Fruit fly (Drosophila melanogaster) whole organism, adult: ENCODE measurements around the gene CG46458.

Experiments used
- CG11617 ChIP-seq: fragments of 200-800 bp; sonication (Bioruptor generic); optimal IDR thresholded peaks from 2 replicates; lab custom pipeline; 2017; ENCODE audit warnings: mild to moderate bottlenecking, missing biosample characterization, missing genetic modification reagents, missing genetic modification characterization
- CG12768 ChIP-seq: fragments of 200-800 bp; sonication (Bioruptor generic); optimal IDR thresholded peaks from 2 replicates; lab custom pipeline; 2017; ENCODE audit warnings: missing biosample characterization, missing genetic modification characterization, mild to moderate bottlenecking, moderate library complexity, missing genetic modification reagents
- CG14711 ChIP-seq: fragments of 200-800 bp; sonication (Bioruptor generic); optimal IDR thresholded peaks from 2 replicates; lab custom pipeline; 2018; ENCODE audit warnings: missing biosample characterization, mild to moderate bottlenecking, missing genetic modification characterization, moderate library complexity
- CG1620 ChIP-seq: fragments of 200-800 bp; sonication (Bioruptor generic); optimal IDR thresholded peaks from 2 replicates; lab custom pipeline; 2016; ENCODE audit warnings: missing biosample characterization, missing genetic modification characterization
- CG33017 ChIP-seq: fragments of 200-800 bp; sonication (Bioruptor generic); optimal IDR thresholded peaks from 2 replicates; lab custom pipeline; 2018; ENCODE audit warnings: missing biosample characterization, mild to moderate bottlenecking, missing genetic modification characterization, moderate library complexity
- CG5204 ChIP-seq: fragments of 200-800 bp; sonication (Bioruptor generic); optimal IDR thresholded peaks from 2 replicates; lab custom pipeline; 2016; ENCODE audit warnings: missing biosample characterization, missing genetic modification characterization
- CG7045 ChIP-seq: fragments of 200-800 bp; sonication (Bioruptor generic); optimal IDR thresholded peaks from 2 replicates; lab custom pipeline; 2017; ENCODE audit warnings: missing biosample characterization, mild to moderate bottlenecking, missing genetic modification characterization
- CG7101 ChIP-seq: fragments of 200-800 bp; sonication (Bioruptor generic); optimal IDR thresholded peaks from 2 replicates; lab custom pipeline; 2018; ENCODE audit warnings: missing biosample characterization, mild to moderate bottlenecking, missing genetic modification characterization, moderate library complexity
- Clk ChIP-seq: fragments of 200-800 bp; sonication (Bioruptor generic); optimal IDR thresholded peaks from 2 replicates; lab custom pipeline; 2017; ENCODE audit warnings: missing biosample characterization, missing genetic modification characterization
- Crg-1 ChIP-seq: fragments of 200-800 bp; sonication (Bioruptor generic); optimal IDR thresholded peaks from 2 replicates; lab custom pipeline; 2016; ENCODE audit warnings: missing biosample characterization, missing genetic modification characterization
- Hr96 ChIP-seq: fragments of 200-800 bp; sonication (Bioruptor generic); optimal IDR thresholded peaks from 2 replicates; lab custom pipeline; 2016; ENCODE audit warnings: missing biosample characterization, missing genetic modification characterization
- Mnt ChIP-seq: fragments of 200-800 bp; sonication (Bioruptor generic); optimal IDR thresholded peaks from 2 replicates; lab custom pipeline; 2016; ENCODE audit warnings: missing biosample characterization, mild to moderate bottlenecking, missing genetic modification characterization
- bab1 ChIP-seq: fragments of 200-800 bp; sonication (Bioruptor generic); optimal IDR thresholded peaks from 3 replicates; lab custom pipeline; 2019; ENCODE audit warnings: missing biosample characterization, mild to moderate bottlenecking, missing genetic modification characterization, moderate library complexity
- cic ChIP-seq: fragments of 200-800 bp; sonication (Bioruptor generic); optimal IDR thresholded peaks from 2 replicates; lab custom pipeline; 2017; ENCODE audit warnings: missing biosample characterization, mild to moderate bottlenecking, missing genetic modification characterization, moderate library complexity
- cnc ChIP-seq, 2 experiments: fragments of >200 bp; optimal IDR thresholded peaks; 2 replicates each; lab custom pipeline; 2017
- kay ChIP-seq: fragments of 200-800 bp; sonication (Bioruptor generic); peaks from one replicate; lab custom pipeline; 2016; ENCODE audit warnings: missing biosample characterization, missing genetic modification characterization, borderline replicate concordance
- ovo ChIP-seq: fragments of 200-800 bp; sonication (Bioruptor generic); optimal IDR thresholded peaks from 2 replicates; lab custom pipeline; 2016; ENCODE audit warnings: missing biosample characterization, missing genetic modification characterization
- pad ChIP-seq: fragments of 200-800 bp; sonication (Bioruptor generic); optimal IDR thresholded peaks from 3 replicates; lab custom pipeline; 2017; ENCODE audit warnings: missing biosample characterization, missing genetic modification characterization, mild to moderate bottlenecking, moderate library complexity, missing genetic modification reagents
- tj ChIP-seq: fragments of 200-800 bp; sonication (Bioruptor generic); optimal IDR thresholded peaks from 3 replicates; lab custom pipeline; 2017; ENCODE audit warnings: missing biosample characterization, mild to moderate bottlenecking, missing genetic modification characterization, moderate library complexity
- toe ChIP-seq: fragments of 200-800 bp; sonication (Bioruptor generic); optimal IDR thresholded peaks from 2 replicates; lab custom pipeline; 2016; ENCODE audit warnings: missing biosample characterization, missing genetic modification characterization

The CG46458 gene

dm6 chr3R:6991888-6992287, 33.7 kb upstream of the CG46458 start:
- TF ChIP-seq ovo (GFP tag; lab: Kevin White, UChicago) (no peak), Clk (GFP tag; lab: Kevin White, UChicago) (no peak), cnc (optimal IDR thresholded peaks at IDR 0.05; lab: Kevin White, UChicago) (no peak), Crg-1 (no peak), CG11617 (GFP tag; lab: Kevin White, UChicago) (no peak), Mnt (GFP tag; lab: Kevin White, UChicago) (no peak), CG7045 (GFP tag; lab: Kevin White, UChicago) (no peak), pad (no peak), CG7101 (tag; lab: Kevin White, UChicago) (no peak), bab1 (GFP tag; lab: Kevin White, UChicago) (no peak), CG1620 (GFP tag; lab: Kevin White, UChicago) (no peak), tj (GFP tag; lab: Kevin White, UChicago) (no peak), CG5204 (GFP tag; lab: Kevin White, UChicago) (no peak), kay (GFP tag; lab: Kevin White, UChicago) (no peak), Hr96 (GFP tag; lab: Kevin White, UChicago) (no peak), CG33017 (tag; lab: Kevin White, UChicago) (no peak)

- TF ChIP-seq tj (GFP tag; lab: Kevin White, UChicago) (no peak), CG1620 (GFP tag; lab: Kevin White, UChicago) (no peak), CG5204 (GFP tag; lab: Kevin White, UChicago) (no peak), Mnt (GFP tag; lab: Kevin White, UChicago) (no peak), ovo (GFP tag; lab: Kevin White, UChicago) (no peak), CG33017 (tag; lab: Kevin White, UChicago) (no peak), Crg-1 (no peak), CG11617 (GFP tag; lab: Kevin White, UChicago) (no peak), toe (GFP tag; lab: Kevin White, UChicago) (no peak), kay (GFP tag; lab: Kevin White, UChicago) (no peak), CG12768 (GFP tag; lab: Kevin White, UChicago) (no peak), CG7045 (GFP tag; lab: Kevin White, UChicago) (no peak), cic (GFP tag; lab: Kevin White, UChicago) (no peak), Hr96 (GFP tag; lab: Kevin White, UChicago) (no peak), CG14711 (tag; lab: Kevin White, UChicago) (no peak), bab1 (GFP tag; lab: Kevin White, UChicago) (no peak), cnc (optimal IDR thresholded peaks at IDR 0.05; lab: Kevin White, UChicago) (no peak), Clk (GFP tag; lab: Kevin White, UChicago) (no peak), pad (no peak), CG7101 (tag; lab: Kevin White, UChicago) (no peak)
Measured at dm6 chr3R:6990877-6991276, 32.7 kb upstream of the CG46458 start.

- no peak for TF ChIP-seq toe (GFP tag; lab: Kevin White, UChicago)
Measured at dm6 chr3R:6989417-6989816, 31.2 kb upstream of the CG46458 start.

- TF ChIP-seq Crg-1, result no peak
- TF ChIP-seq CG11617 (GFP tag; lab: Kevin White, UChicago), result no peak
- no peak for TF ChIP-seq kay (GFP tag; lab: Kevin White, UChicago)
- TF ChIP-seq CG1620 (GFP tag; lab: Kevin White, UChicago), result no peak
- TF ChIP-seq pad, result no peak
Measured at dm6 chr3R:6983674-6984073, 25.5 kb upstream of the CG46458 start.

- no peak for TF ChIP-seq kay (GFP tag; lab: Kevin White, UChicago)
Measured at dm6 chr3R:6978351-6978750, 20.2 kb upstream of the CG46458 start.

- TF ChIP-seq cnc (optimal IDR thresholded peaks at IDR 0.05; lab: Kevin White, UChicago), result no peak
- no peak for TF ChIP-seq kay (GFP tag; lab: Kevin White, UChicago)
- TF ChIP-seq CG12768 (GFP tag; lab: Kevin White, UChicago), result no peak
- no peak for TF ChIP-seq bab1 (GFP tag; lab: Kevin White, UChicago)
- no peak for TF ChIP-seq toe (GFP tag; lab: Kevin White, UChicago)
- no peak for TF ChIP-seq Hr96 (GFP tag; lab: Kevin White, UChicago)
- no peak for TF ChIP-seq CG33017 (tag; lab: Kevin White, UChicago)
- no peak for TF ChIP-seq CG5204 (GFP tag; lab: Kevin White, UChicago)
- no peak for TF ChIP-seq CG1620 (GFP tag; lab: Kevin White, UChicago)
- TF ChIP-seq Mnt (GFP tag; lab: Kevin White, UChicago), result no peak
Measured at dm6 chr3R:6977114-6977513, 18.9 kb upstream of the CG46458 start.

- TF ChIP-seq CG33017 (tag; lab: Kevin White, UChicago), result no peak
- no peak for TF ChIP-seq CG14711 (tag; lab: Kevin White, UChicago)
- no peak for TF ChIP-seq ovo (GFP tag; lab: Kevin White, UChicago)
- no peak for TF ChIP-seq Mnt (GFP tag; lab: Kevin White, UChicago)
- TF ChIP-seq pad, result no peak
- TF ChIP-seq CG12768 (GFP tag; lab: Kevin White, UChicago), result no peak
- TF ChIP-seq kay (GFP tag; lab: Kevin White, UChicago), result no peak
- no peak for TF ChIP-seq cic (GFP tag; lab: Kevin White, UChicago)
- no peak for TF ChIP-seq bab1 (GFP tag; lab: Kevin White, UChicago)
- TF ChIP-seq toe (GFP tag; lab: Kevin White, UChicago), result no peak
- no peak for TF ChIP-seq CG1620 (GFP tag; lab: Kevin White, UChicago)
- no peak for TF ChIP-seq CG11617 (GFP tag; lab: Kevin White, UChicago)
- no peak for TF ChIP-seq CG5204 (GFP tag; lab: Kevin White, UChicago)
- TF ChIP-seq Clk (GFP tag; lab: Kevin White, UChicago), result no peak
- no peak for TF ChIP-seq Hr96 (GFP tag; lab: Kevin White, UChicago)
- TF ChIP-seq tj (GFP tag; lab: Kevin White, UChicago), result no peak
Measured at dm6 chr3R:6973305-6973704, 15.1 kb upstream of the CG46458 start.
